Worm (Caenorhabditis elegans) whole organism, L4/young adult: ENCODE measurements around the gene col-104.

ENCODE experiments used
- W03F9.2 ChIP-seq: fragments of 150-350 bp; optimal IDR thresholded peaks from 2 replicates; lab custom pipeline; 2014; ENCODE audit warnings: missing biosample characterization, missing genetic modification characterization
- dao-5 ChIP-seq: sonication (generic microtip); optimal IDR thresholded peaks from 2 replicates; lab custom pipeline; 2016; ENCODE audit warnings: missing genotype, missing genetic modification characterization, moderate library complexity, missing compliant biosample characterization
- him-1 ChIP-seq: sonication (generic microtip); optimal IDR thresholded peaks from 2 replicates; lab custom pipeline; 2016; ENCODE audit warnings: missing genotype, missing genetic modification reagents, missing genetic modification characterization, missing compliant biosample characterization

col-104 gene

DNA sequence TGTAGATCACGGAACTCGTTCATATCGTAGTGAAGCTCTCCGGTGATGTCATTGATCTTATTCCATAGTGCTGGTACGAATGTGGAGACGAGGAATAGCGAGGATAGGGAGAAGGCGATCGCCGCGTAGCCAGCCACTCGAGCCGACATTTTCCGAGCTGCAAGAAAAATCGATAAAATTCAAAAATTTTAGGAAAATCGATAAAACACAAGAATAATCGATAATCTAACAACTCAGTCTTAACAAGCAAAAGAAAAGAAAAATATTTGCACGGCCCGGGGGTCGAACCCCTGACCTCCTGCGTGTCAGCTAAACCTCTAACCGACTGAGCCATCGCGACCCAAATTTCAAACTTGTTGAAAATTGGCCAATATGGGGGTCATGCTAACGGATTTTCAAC, at the start of gene col-104:
Gene col-104 (minus strand): TSS at position 159 of the 400 bp plus-strand sequence.
- TF ChIP-seq W03F9.2: no peak
- TF ChIP-seq him-1 (tag; lab: Kevin White, UChicago): no peak
- TF ChIP-seq dao-5: no peak

DNA sequence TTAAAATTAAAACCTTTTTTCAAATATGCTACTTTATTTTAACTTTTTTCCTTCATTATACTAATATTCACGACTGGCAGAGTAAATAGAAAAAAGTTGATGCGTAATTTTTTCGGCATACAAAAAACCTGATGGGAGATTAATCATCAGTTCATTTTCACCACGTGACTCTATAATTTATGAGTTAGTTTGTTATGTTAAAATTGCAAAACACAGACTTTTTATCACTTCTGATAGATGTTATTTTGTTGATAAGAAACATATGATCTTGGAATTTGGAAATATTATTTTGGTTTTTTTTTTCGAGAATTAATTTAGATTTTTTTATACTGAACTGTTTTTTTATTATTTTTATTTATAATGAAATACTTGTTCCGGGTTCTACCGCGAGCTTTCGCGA, 48.9 kb upstream of the col-104 start:
- TF ChIP-seq him-1 (tag; lab: Kevin White, UChicago) (no peak), dao-5 (no peak), W03F9.2 (no peak)

DNA sequence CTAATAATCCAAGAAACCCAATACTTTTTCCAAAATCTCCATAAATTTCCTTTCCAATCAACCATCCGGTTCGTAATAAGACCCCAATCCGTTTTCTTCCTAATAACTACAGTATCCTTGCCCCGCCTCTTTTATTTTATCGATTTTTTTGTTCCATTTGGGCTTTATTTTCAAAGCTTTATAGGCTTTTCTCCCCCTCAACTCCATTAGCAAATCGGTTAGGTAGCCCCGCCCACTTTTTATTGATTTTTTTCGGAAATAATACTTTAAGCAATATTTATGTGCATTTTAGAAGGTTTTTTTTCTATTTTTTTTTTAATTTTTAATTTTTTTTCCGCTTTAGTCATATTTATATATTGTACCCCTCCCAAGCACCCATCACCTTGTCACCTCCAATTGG, 44.9 kb upstream of the col-104 start:
- no peak for TF ChIP-seq W03F9.2

- TF ChIP-seq W03F9.2 (no peak), him-1 (tag; lab: Kevin White, UChicago) (no peak), dao-5 (no peak)
Observed at ce11 chrIV:1397895-1398294, 42.8 kb upstream of the col-104 start.

DNA sequence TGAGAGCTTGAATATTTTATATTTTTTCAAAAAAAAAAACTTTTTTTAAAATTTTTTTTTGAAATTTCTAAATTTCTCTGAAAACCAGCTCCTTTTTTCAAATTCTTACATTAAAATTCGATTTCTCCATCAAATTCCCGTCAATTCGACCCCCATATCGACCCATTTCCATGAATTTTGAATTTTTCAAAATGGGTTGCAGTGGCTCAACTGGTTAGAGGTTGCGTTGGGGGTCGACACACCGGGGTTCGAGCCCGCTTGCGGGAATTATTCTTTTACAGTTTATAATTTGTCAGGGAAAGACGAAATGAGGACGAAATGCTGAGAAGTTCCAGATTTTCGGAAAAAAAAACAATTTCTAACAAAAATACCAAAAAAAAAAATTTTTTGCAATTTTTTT, 39.0 kb upstream of the col-104 start:
- TF ChIP-seq him-1 (tag; lab: Kevin White, UChicago) (no peak), dao-5 (no peak), W03F9.2 (no peak)

DNA sequence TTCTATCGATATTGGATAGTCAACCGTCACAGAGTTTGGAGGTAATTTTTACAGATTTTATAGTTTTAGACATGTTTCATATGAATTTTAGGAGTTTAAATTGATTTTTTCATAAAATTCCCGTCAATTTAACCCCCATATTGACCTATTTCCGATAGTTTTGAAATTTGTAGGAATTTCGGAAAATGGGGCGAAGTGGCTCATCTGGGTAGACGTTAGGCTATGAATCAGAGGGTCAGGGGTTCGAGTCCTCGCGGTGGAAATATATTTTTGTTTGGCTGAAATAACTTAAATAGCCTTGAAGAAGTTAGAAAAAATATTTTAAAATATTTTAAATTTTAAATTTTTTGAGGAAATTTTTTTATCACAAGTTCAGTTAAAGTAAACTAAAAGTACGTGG, 36.3 kb upstream of the col-104 start:
- TF ChIP-seq dao-5 (no peak), him-1 (tag; lab: Kevin White, UChicago) (no peak)

DNA sequence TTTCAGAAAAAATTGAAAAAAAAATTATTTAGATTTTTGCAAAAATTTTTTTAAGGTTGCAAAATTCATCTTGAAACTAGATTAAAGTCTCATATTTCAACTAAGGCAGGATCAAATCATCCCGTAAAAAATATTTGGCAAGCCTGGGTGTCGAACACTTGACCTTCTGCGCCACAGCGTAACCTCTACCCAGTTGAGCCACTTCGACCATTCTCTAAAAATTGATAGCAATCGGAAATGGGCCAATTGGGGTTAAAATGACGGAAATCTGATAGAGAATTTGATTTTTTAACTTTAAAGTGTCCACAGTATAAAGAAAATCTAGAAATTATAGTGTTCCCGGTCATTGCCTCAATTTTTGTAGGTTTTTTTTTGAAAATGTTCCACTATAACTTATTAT, 35.0 kb upstream of the col-104 start:
- no peak for TF ChIP-seq dao-5
- TF ChIP-seq W03F9.2: no peak
- TF ChIP-seq him-1 (tag; lab: Kevin White, UChicago): no peak

- no peak for TF ChIP-seq him-1 (tag; lab: Kevin White, UChicago)
- TF ChIP-seq W03F9.2: no peak
- TF ChIP-seq dao-5: no peak
Observed at ce11 chrIV:1389599-1389998, 34.5 kb upstream of the col-104 start.

- TF ChIP-seq dao-5 (no peak), him-1 (tag; lab: Kevin White, UChicago) (no peak)
Observed at ce11 chrIV:1389021-1389420, 33.9 kb upstream of the col-104 start.

ce11 chrIV:1388079-1388478, 33.0 kb upstream of the col-104 start:
- peak; percentile 0 for TF ChIP-seq dao-5
- no peak for TF ChIP-seq W03F9.2

ce11 chrIV:1385915-1386314, 30.8 kb upstream of the col-104 start, which contains the start of gene nhr-41:
Gene nhr-41 (plus strand): TSS chrIV:1386215.
- TF ChIP-seq him-1 (tag; lab: Kevin White, UChicago) (no peak), dao-5 (no peak), W03F9.2 (no peak)

DNA sequence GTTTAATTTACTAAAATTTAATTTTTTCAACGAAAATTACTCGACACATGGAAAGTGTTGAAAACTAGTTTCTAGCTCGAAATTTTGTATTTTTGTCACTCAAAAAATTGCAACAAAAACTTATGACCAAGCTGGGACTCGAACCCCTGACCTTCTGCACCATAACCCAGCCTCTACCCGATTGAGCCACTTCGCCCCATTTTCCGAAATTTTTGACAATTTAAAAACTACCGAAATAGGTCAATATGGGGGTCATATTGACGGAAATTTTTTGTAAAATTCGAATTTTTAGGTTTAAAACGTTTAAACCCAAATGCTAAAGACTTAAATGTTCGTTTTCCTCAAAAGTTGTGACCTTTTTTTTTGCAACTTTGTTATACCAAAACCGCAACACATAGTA, 30.4 kb upstream of the col-104 start:
- TF ChIP-seq W03F9.2: no peak
- no peak for TF ChIP-seq him-1 (tag; lab: Kevin White, UChicago)
- TF ChIP-seq dao-5: no peak

DNA sequence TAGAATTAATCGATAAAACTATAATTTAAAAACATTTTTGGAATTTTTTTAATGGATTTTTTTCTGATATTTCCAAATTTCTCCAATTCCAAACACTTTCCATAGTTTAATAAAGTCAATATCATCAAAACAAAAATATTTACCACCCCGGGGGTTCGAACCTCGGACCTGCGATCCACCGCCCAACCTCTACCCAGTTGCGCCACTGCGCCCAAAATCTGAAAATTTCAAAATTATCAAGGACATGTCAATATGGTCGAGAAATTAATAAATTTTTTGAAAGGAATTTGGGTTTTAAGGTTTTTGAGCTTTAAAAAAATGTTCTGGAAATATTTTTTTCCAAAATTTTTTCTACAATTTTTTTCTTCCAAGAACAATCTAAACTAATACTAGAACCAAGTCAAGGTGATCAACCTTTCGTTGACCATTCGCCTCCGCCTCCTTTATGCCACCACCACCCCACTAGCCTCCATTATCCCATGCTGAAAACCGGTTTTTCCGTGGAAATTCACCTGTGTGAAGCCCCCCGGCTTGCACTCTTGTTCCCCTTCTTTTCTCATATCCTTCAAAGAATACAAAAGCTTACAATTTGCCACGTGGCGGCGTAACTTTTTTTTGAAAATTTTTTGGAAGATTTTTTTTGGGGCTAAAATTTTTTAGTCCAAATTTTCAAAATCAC, 26.6 kb upstream of the col-104 start:
- TF ChIP-seq him-1 (tag; lab: Kevin White, UChicago) (no peak), dao-5 (no peak), W03F9.2 (no peak)

DNA sequence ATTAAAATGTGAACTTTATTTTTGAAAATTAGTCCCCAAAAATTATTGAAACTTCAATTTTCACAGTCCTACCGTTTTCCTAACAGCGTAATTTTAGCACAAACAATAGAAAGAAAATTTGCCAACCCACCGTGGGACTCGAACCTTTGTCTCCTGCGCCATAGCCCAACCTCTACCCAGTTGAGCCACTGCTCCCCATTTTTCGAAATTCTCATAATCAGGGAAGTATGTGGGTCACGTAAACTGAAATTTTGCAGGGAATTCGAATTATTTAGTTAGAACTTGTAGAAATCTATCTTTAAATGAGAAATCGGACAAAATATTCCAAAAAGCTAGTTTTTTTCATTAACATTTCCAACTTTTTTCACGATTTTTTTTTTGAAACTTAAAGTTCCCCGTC, 25.2 kb upstream of the col-104 start:
- TF ChIP-seq him-1 (tag; lab: Kevin White, UChicago): no peak
- TF ChIP-seq dao-5: no peak
- no peak for TF ChIP-seq W03F9.2

DNA sequence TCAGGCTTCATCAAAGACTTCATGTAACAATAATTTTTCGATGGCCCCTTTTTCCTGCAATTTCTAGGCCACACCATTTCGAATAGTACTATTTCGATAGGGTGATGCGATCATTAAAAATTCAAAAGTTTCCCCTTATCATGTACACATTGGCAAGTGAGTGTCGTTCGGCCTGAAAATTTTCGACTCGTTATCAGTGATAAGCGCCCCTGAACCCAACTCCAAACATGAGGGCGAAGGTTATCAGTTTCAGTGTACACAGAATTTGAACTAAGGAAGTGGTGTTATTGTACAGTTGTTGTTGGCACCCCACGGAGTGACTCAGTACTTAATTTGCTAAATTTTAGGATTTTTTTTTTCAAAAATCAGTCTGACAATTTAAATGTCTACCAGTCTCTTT, 23.8 kb upstream of the col-104 start:
- TF ChIP-seq him-1 (tag; lab: Kevin White, UChicago): no peak
- TF ChIP-seq W03F9.2: no peak
- no peak for TF ChIP-seq dao-5

DNA sequence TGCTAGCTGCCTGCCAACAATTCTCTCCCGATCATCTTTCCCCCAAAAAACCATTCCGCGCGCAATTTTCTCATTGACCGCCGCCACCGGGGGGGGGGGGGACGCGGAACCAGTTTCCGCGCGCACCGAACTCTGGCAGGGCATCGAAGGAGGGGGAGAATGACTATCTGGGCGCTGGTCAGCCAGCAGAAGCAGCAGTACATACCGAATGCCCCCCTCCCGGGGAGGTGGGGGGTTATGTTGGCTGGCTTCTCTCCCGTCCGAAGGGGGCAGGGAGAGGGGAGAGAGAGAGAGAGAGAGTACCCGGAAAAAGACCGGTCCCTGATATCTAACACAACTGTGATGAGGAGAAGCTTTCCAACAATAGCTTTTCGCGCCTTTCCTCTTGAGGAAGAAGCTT, 22.6 kb upstream of the col-104 start:
- TF ChIP-seq dao-5 (no peak), him-1 (tag; lab: Kevin White, UChicago) (no peak)
